Fruit fly (Drosophila melanogaster) whole organism: ENCODE results near the gene CG4658.

Experiments used
- CG8478 ChIP-seq: fragments of >200 bp; optimal IDR thresholded peaks from 2 replicates; lab custom pipeline; 2018; ENCODE audit warnings: inconsistent platforms
- Dll ChIP-seq: fragments of >200 bp; optimal IDR thresholded peaks from 2 replicates; lab custom pipeline; 2017
- EcR ChIP-seq, 2 experiments: fragments of >200 bp; optimal IDR thresholded peaks; 2 replicates each; lab custom pipeline; 2017; ENCODE audit warnings: missing biosample characterization in 2 of 2, missing genetic modification characterization in 2 of 2, missing genetic modification reagents in 2 of 2
- pan ChIP-seq: fragments of >200 bp; optimal IDR thresholded peaks from 2 replicates; lab custom pipeline; 2017
- psq ChIP-seq: fragments of >200 bp; optimal IDR thresholded peaks from 2 replicates; lab custom pipeline; 2017
- usp ChIP-seq: fragments of >200 bp; optimal IDR thresholded peaks from 2 replicates; lab custom pipeline; 2017; ENCODE audit warnings: missing biosample characterization, missing genetic modification characterization, mixed read lengths

- TF ChIP-seq psq (lab: Kevin White, UChicago): no peak
- no peak for TF ChIP-seq CG8478
- TF ChIP-seq Dll (lab: Kevin White, UChicago): no peak
- TF ChIP-seq pan (lab: Kevin White, UChicago): no peak
- TF ChIP-seq usp: no peak
- TF ChIP-seq EcR (GFP tag; optimal IDR thresholded peaks at IDR 0.05; lab: Kevin White, UChicago): no peak
Measured at dm6 chr2L:10009293-10009695, 52.4 kb downstream of the CG4658 start, which contains the start of gene Trp1.
